Fruit fly (Drosophila melanogaster) S2 (cell line): ENCODE data around the gene Snmp2.

Experiments
- CG8478 ChIP-seq: fragments of >200 bp; optimal IDR thresholded peaks from 2 replicates; lab custom pipeline; 2018
- CTCF ChIP-seq, 2 experiments: fragments of >200 bp; optimal IDR thresholded peaks; 2 replicates each; lab custom pipeline; 2018

The Snmp2 gene

DNA sequence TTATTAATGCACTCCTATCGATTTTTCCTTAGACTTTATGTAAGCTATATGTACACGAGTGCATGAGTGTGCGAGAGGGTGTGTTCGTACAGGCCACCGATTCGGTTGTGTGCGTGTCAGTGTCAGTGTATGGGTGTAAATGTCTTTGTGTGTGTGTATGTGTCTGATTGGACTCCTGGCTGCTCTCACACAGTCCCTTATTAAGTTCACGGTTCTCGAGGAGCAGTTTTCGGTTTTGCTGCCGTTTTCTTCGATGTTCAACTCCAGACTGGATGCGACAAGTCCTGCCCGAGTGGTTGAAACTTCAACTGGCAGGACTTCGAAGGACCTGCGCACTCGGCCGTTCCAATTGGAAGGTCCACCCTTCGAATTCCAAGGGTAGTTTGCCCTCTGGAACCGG lies 29.5 kb downstream of the Snmp2 start:
- TF ChIP-seq CTCF (optimal IDR thresholded peaks at IDR 0.05; lab: Kevin White, UChicago) (no peak), CG8478 (lab: Kevin White, UChicago) (no peak)

DNA sequence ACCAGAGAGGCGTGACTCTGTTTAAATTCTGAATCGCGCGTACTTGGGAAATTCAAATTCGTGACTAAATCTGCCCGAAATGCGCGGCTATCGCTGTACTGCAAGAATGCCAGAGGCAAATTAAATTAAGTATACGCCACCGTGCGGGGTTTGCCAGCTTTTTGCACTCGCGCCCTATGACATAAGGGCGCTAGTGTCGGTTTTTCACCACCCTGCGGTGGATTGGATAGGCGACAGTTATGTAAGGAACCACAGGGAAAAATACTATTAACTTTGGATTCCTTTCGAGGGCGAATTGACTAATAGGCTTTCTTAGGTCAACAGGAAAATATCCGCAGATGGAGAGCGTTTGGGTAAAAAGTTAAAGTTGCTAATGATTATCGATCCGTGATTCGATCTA lies 47.3 kb downstream of the Snmp2 start, which contains the start of gene CG44195:
Gene CG44195, minus strand, starts transcription at position 101 of the 400 bp plus-strand sequence.
- TF ChIP-seq CTCF (optimal IDR thresholded peaks at IDR 0.05; lab: Kevin White, UChicago), result no peak
- no peak for TF ChIP-seq CG8478 (lab: Kevin White, UChicago)
